Worm (Caenorhabditis elegans): ENCODE data around the gene C14C6.8.

DNA sequence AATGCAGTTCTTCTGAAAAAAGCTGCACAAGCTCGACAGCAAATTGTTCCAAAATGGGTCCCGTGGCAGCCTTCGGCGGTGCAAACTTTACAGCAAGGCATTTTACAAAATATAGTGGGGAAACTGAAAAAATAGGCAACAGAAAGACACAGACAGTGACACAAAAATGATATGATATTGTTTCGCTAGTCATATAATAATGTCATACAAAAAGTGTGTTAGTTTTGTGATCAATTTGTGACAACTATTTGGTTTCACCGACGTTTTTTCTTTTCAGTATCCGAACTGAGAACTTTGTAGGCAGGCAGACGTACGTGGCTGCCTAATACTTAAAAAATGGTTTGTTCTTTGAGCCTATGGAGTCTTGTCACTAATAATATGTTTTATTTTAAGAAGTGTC, 33.5 kb downstream of the C14C6.8 start, which contains the start of gene nhr-210:
- no peak for TF ChIP-seq ceh-9 (tag; optimal IDR thresholded peaks at IDR 0.05)
- no peak for TF ChIP-seq zag-1 (tag; optimal IDR thresholded peaks at IDR 0.05)
- TF ChIP-seq nhr-28 (tag; optimal IDR thresholded peaks at IDR 0.05): no peak
- no peak for TF ChIP-seq aly-2 (tag; optimal IDR thresholded peaks at IDR 0.05)
- no peak for TF ChIP-seq nhr-76 (tag; optimal IDR thresholded peaks at IDR 0.05)
- no peak for TF ChIP-seq nfya-1 (tag; optimal IDR thresholded peaks at IDR 0.05; ENCODE audit: insufficient read depth)
- no peak for TF ChIP-seq nhr-237 (tag; optimal IDR thresholded peaks at IDR 0.05)
- no peak for TF ChIP-seq unc-39 (tag; optimal IDR thresholded peaks at IDR 0.05)
- TF ChIP-seq ZK546.5 (tag; optimal IDR thresholded peaks at IDR 0.05): no peak
- TF ChIP-seq ama-1 (optimal IDR thresholded peaks at IDR 0.05): no peak
- no peak for TF ChIP-seq elt-3 (tag; optimal IDR thresholded peaks at IDR 0.05)
